Worm (Caenorhabditis elegans): ENCODE data around the gene srw-11.
A peak's percentile ranks its signal among the peaks of the same experiment; 100 is the strongest.

Gene srw-11

DNA sequence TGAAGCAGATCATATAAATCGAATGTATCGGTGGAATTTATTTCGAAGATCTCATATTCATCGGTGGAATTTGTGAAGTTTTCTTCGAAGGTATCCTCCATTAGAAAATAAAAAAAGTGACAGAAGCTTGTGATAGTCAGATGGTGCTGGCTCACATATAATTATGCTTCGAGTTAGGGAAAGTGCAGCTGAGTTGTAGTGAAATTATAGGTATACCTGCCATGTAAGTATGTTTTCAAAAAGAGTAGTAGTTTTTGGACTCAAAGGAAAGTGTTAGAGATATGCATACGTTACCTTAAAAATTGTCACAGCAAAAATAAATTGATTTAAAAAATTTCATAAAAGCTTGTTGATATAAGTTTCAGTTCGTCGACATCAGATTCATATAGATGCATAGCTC lies at the start of gene srw-11:
Gene srw-11, minus strand, starts transcription at position 101 of the 400 bp plus-strand sequence.
- TF ChIP-seq R02D3.7 (tag; optimal IDR thresholded peaks at IDR 0.05): no peak
- no peak for TF ChIP-seq alr-1 (tag; optimal IDR thresholded peaks at IDR 0.05)
- TF ChIP-seq unc-39 (tag; optimal IDR thresholded peaks at IDR 0.05): no peak
- no peak for TF ChIP-seq mdl-1 (tag; optimal IDR thresholded peaks at IDR 0.05)
- TF ChIP-seq nhr-12 (tag; optimal IDR thresholded peaks at IDR 0.05): no peak
- TF ChIP-seq nhr-21 (tag; optimal IDR thresholded peaks at IDR 0.05): no peak
- no peak for TF ChIP-seq ceh-16 (tag; optimal IDR thresholded peaks at IDR 0.05)
- no peak for TF ChIP-seq elt-3 (tag; optimal IDR thresholded peaks at IDR 0.05)
- no peak for TF ChIP-seq unc-55 (GFP tag; optimal IDR thresholded peaks at IDR 0.05)

DNA sequence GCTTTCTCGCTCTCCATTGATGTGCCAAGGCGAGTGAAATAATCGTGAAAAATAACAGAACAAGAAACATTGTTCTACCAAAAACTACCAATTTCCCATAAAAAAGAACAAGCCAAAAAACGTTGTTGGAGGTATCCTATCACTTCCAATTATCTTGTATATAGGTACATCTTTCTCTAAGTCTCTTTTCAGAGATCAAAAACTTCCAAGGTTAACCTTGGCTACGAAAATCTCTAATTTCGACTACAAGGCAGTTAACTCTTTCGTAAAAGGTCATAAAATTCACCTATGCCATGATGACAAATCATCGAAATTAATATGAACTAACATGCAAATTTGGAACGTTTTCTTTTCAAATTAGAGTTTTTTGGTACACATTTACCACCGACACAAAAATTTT lies 47.7 kb upstream of the srw-11 start, which contains the start of gene cyp-34A1:
Gene cyp-34A1, minus strand, starts transcription at position 101 of the 400 bp plus-strand sequence.
- no peak for TF ChIP-seq elt-1 (tag; optimal IDR thresholded peaks at IDR 0.05)
- TF ChIP-seq F13H6.1 (tag; optimal IDR thresholded peaks at IDR 0.05): no peak
- no peak for TF ChIP-seq R02D3.7 (tag; optimal IDR thresholded peaks at IDR 0.05)
- TF ChIP-seq aly-2 (tag; optimal IDR thresholded peaks at IDR 0.05): no peak
- TF ChIP-seq egl-27 (tag; optimal IDR thresholded peaks at IDR 0.05): no peak
- TF ChIP-seq nhr-12 (tag; optimal IDR thresholded peaks at IDR 0.05): no peak
- TF ChIP-seq ceh-16 (tag; optimal IDR thresholded peaks at IDR 0.05): no peak
- no peak for TF ChIP-seq ztf-1 (GFP tag; conservative IDR thresholded peaks at IDR 0.05)
- TF ChIP-seq crh-2 (tag; optimal IDR thresholded peaks at IDR 0.05): no peak
- TF ChIP-seq alr-1 (tag; optimal IDR thresholded peaks at IDR 0.05): no peak
- no peak for TF ChIP-seq unc-62 (GFP tag; optimal IDR thresholded peaks at IDR 0.05)
- no peak for TF ChIP-seq mdl-1 (tag; optimal IDR thresholded peaks at IDR 0.05)
- no peak for TF ChIP-seq fos-1 (tag; optimal IDR thresholded peaks at IDR 0.05)
- no peak for TF ChIP-seq unc-39 (tag; optimal IDR thresholded peaks at IDR 0.05)

DNA sequence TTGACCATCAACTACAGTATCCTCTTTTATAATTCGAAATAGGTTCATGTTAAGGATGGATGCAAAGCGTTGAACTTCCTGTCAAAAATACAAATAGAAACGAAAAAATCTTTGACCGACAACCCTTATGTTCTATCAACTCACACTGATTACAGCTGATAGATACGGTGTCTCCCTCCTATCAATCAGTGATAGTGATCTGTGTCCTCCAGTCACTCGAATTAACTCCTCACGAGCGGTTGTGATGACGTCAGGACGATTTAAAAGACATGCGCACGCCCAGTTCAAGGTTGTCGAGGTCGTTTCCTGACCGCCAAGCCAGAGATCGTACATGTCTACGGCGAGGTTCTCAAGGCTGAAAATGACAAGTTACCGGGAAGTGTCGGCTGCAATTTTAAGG lies 45.9 kb upstream of the srw-11 start:
- TF ChIP-seq sma-9 (GFP tag; optimal IDR thresholded peaks at IDR 0.05) (peak; percentile 51), sma-9 (tag; optimal IDR thresholded peaks at IDR 0.05) (no peak), nhr-10 (tag; optimal IDR thresholded peaks at IDR 0.05) (no peak), nhr-237 (tag; optimal IDR thresholded peaks at IDR 0.05) (no peak), aly-2 (tag; optimal IDR thresholded peaks at IDR 0.05) (no peak), R02D3.7 (tag; optimal IDR thresholded peaks at IDR 0.05) (no peak)

DNA sequence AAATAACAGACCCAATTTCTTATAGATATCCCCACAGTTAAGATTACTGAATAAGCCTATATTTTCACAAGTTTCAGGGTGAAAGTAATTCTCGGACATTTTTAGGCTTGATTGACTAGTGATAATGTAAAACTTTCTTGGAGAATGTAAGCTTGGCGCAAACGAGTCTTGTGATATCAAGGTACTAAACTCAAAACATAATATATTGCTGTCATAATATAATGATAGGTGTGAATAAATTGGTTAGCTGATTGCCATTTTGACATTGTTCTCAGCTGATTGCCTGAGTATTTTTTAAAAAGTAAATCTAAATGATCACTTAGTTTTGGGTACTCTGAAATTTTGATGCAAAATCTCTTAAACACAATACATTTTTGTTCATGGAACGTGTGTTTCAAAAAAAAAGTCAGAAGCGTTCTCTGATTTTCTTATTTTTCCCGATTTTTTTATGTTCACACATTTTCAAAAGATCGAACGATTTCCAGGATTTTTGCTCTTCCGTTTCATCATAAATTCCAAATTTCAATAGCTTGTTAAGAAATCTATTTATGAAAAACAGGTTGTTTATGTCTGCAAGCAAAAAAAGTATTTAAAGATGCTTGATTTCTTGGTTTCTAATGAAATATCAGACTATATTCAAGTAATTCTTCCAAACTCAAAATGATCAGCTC lies 41.3 kb upstream of the srw-11 start, which contains the start of the genes srw-19 and srx-51:
Gene srw-19, minus strand, starts transcription at position 101 of the 671 bp plus-strand sequence.
Gene srx-51, plus strand, starts transcription at position 621 of the 671 bp plus-strand sequence.
- TF ChIP-seq unc-39 (tag; optimal IDR thresholded peaks at IDR 0.05) (no peak), C34F6.9 (tag; optimal IDR thresholded peaks at IDR 0.05) (no peak), Y55F3AM.14 (GFP tag; optimal IDR thresholded peaks at IDR 0.05) (no peak), nhr-25 (tag; optimal IDR thresholded peaks at IDR 0.05) (no peak), elt-1 (tag; optimal IDR thresholded peaks at IDR 0.05) (no peak)

DNA sequence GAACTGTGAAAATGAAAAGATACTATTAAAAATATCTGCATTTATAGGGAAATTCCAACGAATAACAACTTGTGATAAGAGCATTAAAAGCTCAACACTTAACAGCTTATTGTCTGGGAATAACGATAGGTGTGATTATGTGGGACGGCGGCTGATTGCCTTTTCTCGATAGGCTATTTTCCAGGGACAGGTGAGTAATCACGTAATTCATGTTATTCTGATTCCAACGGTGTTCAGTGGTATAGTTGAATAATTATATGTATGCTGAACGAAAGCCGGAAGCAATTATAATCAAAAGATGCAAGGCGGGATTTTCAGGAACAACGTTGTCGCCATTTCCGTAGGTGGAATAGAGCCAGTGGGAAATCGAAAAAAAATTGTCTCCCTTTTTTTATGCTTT lies 36.8 kb upstream of the srw-11 start, which contains the start of gene srw-17:
Gene srw-17, minus strand, starts transcription at position 101 of the 400 bp plus-strand sequence.
- TF ChIP-seq R02D3.7 (tag; optimal IDR thresholded peaks at IDR 0.05) (no peak), zag-1 (tag; optimal IDR thresholded peaks at IDR 0.05) (no peak), mbf-1 (tag; optimal IDR thresholded peaks at IDR 0.05) (no peak), alr-1 (tag; optimal IDR thresholded peaks at IDR 0.05) (no peak), nhr-23 (tag; optimal IDR thresholded peaks at IDR 0.05) (no peak), dmd-4 (tag; optimal IDR thresholded peaks at IDR 0.05) (no peak), nhr-25 (tag; optimal IDR thresholded peaks at IDR 0.05) (no peak), unc-55 (GFP tag; optimal IDR thresholded peaks at IDR 0.05) (no peak), snpc-4 (tag; optimal IDR thresholded peaks at IDR 0.05) (no peak), nhr-21 (tag; optimal IDR thresholded peaks at IDR 0.05) (no peak), ceh-82 (tag; optimal IDR thresholded peaks at IDR 0.05) (no peak), crh-2 (tag; optimal IDR thresholded peaks at IDR 0.05) (no peak), nhr-237 (tag; optimal IDR thresholded peaks at IDR 0.05) (no peak), mdl-1 (tag; optimal IDR thresholded peaks at IDR 0.05) (no peak), nhr-77 (tag; optimal IDR thresholded peaks at IDR 0.05) (no peak)

DNA sequence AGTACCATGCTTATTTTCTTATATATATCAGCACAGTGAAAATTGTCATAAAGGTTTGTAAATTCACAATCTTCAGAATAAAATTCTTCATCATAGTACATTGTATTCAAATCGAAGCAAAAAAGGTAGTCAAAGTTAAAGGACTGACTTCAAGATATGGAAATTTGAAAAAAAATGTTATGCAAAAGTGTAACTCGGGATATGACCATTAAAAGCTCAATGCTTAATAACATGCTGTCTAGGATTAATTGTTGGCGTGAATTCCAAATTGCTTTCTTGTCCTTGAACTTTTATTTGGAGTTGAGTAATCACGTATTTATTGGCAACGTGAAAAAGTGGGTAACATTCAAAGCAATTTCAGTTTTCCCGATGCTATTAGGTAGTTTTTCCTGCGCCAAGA lies 34.6 kb upstream of the srw-11 start, which contains the start of gene srw-16:
Gene srw-16, minus strand, starts transcription at position 101 of the 400 bp plus-strand sequence.
- no peak for TF ChIP-seq R02D3.7 (tag; optimal IDR thresholded peaks at IDR 0.05)

Data from whole organism, L2 larva.